Worm (Caenorhabditis elegans) whole organism, L4 larva: Measurements from ENCODE around the gene clec-228.

ENCODE experiments used
- F37D6.2 ChIP-seq: sonication (generic microtip); optimal IDR thresholded peaks from 2 replicates; lab custom pipeline; 2016; ENCODE audit warnings: mild to moderate bottlenecking, missing genetic modification characterization, missing compliant biosample characterization
- F44E2.7 ChIP-seq: fragments of 200-800 bp; sonication (Bioruptor generic); IDR thresholded peaks from 2 replicates; pipeline ENCODE4 v2.1.2; 2022; ENCODE audit warnings: missing genetic modification characterization, missing compliant biosample characterization
- F49E8.2 ChIP-seq: sonication (generic microtip); optimal IDR thresholded peaks from 2 replicates; lab custom pipeline; 2016; ENCODE audit warnings: missing compliant biosample characterization, mild to moderate bottlenecking, missing genetic modification characterization, borderline replicate concordance
- Y75B8A.6 ChIP-seq: fragments of 200-800 bp; sonication (Bioruptor generic); IDR thresholded peaks from 2 replicates; pipeline ENCODE4 v1.3.6; 2022; ENCODE audit warnings: missing genetic modification reagents, missing genetic modification characterization, missing compliant biosample characterization
- ceh-28 ChIP-seq: fragments of 150-350 bp; optimal IDR thresholded peaks from 2 replicates; lab custom pipeline; 2014; ENCODE audit warnings: missing biosample characterization, missing genetic modification reagents, missing genetic modification characterization
- ceh-62 ChIP-seq: sonication (generic microtip); optimal IDR thresholded peaks from 2 replicates; lab custom pipeline; 2017; ENCODE audit warnings: missing biosample characterization, missing genetic modification characterization
- ceh-82 ChIP-seq: sonication (generic microtip); optimal IDR thresholded peaks from 2 replicates; lab custom pipeline; 2017; ENCODE audit warnings: missing biosample characterization, missing genetic modification characterization
- ces-1 ChIP-seq: fragments of 150-350 bp; sonication (generic microtip); optimal IDR thresholded peaks from 4 replicates; lab custom pipeline; 2014; ENCODE audit warnings: missing biosample characterization, missing genetic modification reagents, missing genetic modification characterization
- daf-16 ChIP-seq, 3 experiments: sonication (generic microtip); optimal IDR thresholded peaks; 2 replicates each; lab custom pipeline; 2016 to 2017; ENCODE audit warnings: missing genetic modification characterization in 3 of 3, missing genetic modification reagents in 3 of 3, mild to moderate bottlenecking in 2 of 3, missing compliant biosample characterization in 2 of 3, missing biosample characterization in 1 of 3, moderate library complexity in 1 of 3
- daf-8 ChIP-seq: fragments of 200-800 bp; sonication (Bioruptor generic); IDR thresholded peaks from 2 replicates; pipeline ENCODE4 v1.3.6; 2022; ENCODE audit warnings: missing genetic modification characterization, missing compliant biosample characterization
- dmd-6 ChIP-seq: fragments of 200-800 bp; sonication (Bioruptor generic); IDR thresholded peaks from 2 replicates; pipeline ENCODE4 v1.3.6; 2022; ENCODE audit warnings: missing genetic modification reagents, missing genetic modification characterization, missing compliant biosample characterization
- dmd-8 ChIP-seq: fragments of 200-800 bp; sonication (Bioruptor generic); IDR thresholded peaks from 2 replicates; pipeline ENCODE4 v1.3.6; 2022; ENCODE audit warnings: missing genetic modification characterization, missing compliant biosample characterization
- dmd-9 ChIP-seq: fragments of 200-800 bp; sonication (Bioruptor generic); IDR thresholded peaks from 2 replicates; pipeline ENCODE4 v1.3.6; 2022; ENCODE audit warnings: missing genetic modification reagents, missing genetic modification characterization, missing compliant biosample characterization
- duxl-1 ChIP-seq: sonication (generic microtip); optimal IDR thresholded peaks from 2 replicates; lab custom pipeline; 2016; ENCODE audit warnings: mild to moderate bottlenecking, missing genetic modification characterization, moderate library complexity, missing compliant biosample characterization; ENCODE audit not compliant: poor library complexity
- egl-43 ChIP-seq: fragments of 200-800 bp; sonication (Bioruptor generic); IDR thresholded peaks from 2 replicates; pipeline ENCODE4 v1.3.6; 2022; ENCODE audit warnings: missing genetic modification reagents, missing genetic modification characterization, missing compliant biosample characterization
- hlh-11 ChIP-seq: fragments of 200-800 bp; sonication (Bioruptor generic); optimal IDR thresholded peaks from 2 replicates; lab custom pipeline; 2018; ENCODE audit warnings: mild to moderate bottlenecking, missing genetic modification characterization, missing compliant biosample characterization
- lin-39 ChIP-seq: fragments of 150-350 bp; optimal IDR thresholded peaks from 2 replicates; lab custom pipeline; 2014; ENCODE audit warnings: missing biosample characterization, missing genetic modification reagents, missing genetic modification characterization
- madf-5 ChIP-seq, 2 experiments: fragments of 200-800 bp; sonication (Bioruptor generic); IDR thresholded peaks; 2 replicates each; pipeline ENCODE4 v1.3.6; 2022; ENCODE audit warnings: missing compliant biosample characterization in 2 of 2, missing genetic modification characterization in 2 of 2
- mep-1 ChIP-seq: fragments of 150-350 bp; sonication (generic microtip); optimal IDR thresholded peaks from 3 replicates; lab custom pipeline; 2014; ENCODE audit warnings: missing biosample characterization, missing genetic modification characterization
- mxl-3 ChIP-seq: fragments of 200-800 bp; sonication (Bioruptor generic); optimal IDR thresholded peaks from 2 replicates; lab custom pipeline; 2018; ENCODE audit warnings: mild to moderate bottlenecking, missing genetic modification characterization, missing compliant biosample characterization
- nhr-111 ChIP-seq: fragments of 200-800 bp; sonication (Bioruptor generic); optimal IDR thresholded peaks from 2 replicates; lab custom pipeline; 2018; ENCODE audit warnings: mild to moderate bottlenecking, missing genetic modification characterization, missing compliant biosample characterization
- nhr-237 ChIP-seq: sonication (generic microtip); optimal IDR thresholded peaks from 2 replicates; lab custom pipeline; 2017; ENCODE audit warnings: missing biosample characterization, missing genetic modification characterization
- nhr-28 ChIP-seq: fragments of 150-350 bp; optimal IDR thresholded peaks from 2 replicates; lab custom pipeline; 2014; ENCODE audit warnings: missing biosample characterization, missing genetic modification characterization
- nhr-41 ChIP-seq: fragments of 200-800 bp; sonication (Bioruptor generic); IDR thresholded peaks from 2 replicates; pipeline ENCODE4 v1.3.6; 2022; ENCODE audit warnings: missing genetic modification reagents, missing genetic modification characterization, missing compliant biosample characterization
- nhr-6 ChIP-seq: fragments of 150-350 bp; optimal IDR thresholded peaks from 2 replicates; lab custom pipeline; 2014; ENCODE audit warnings: missing biosample characterization, missing genetic modification characterization
- nhr-77 ChIP-seq: fragments of 150-350 bp; optimal IDR thresholded peaks from 2 replicates; lab custom pipeline; 2014; ENCODE audit warnings: missing biosample characterization, missing genetic modification characterization
- pha-4 ChIP-seq, 2 experiments: fragments of 150-350 bp in 1 of 2; fragments of 200-800 bp in 1 of 2; sonication (Bioruptor generic) in 1 of 2; IDR thresholded peaks in 1 of 2; optimal IDR thresholded peaks in 1 of 2; 2 replicates each; pipeline versions ENCODE4 v1.3.6 to Lab custom; 2014 to 2022; ENCODE audit warnings: missing genetic modification characterization in 2 of 2, missing genetic modification reagents in 2 of 2, missing biosample characterization in 1 of 2, missing compliant biosample characterization in 1 of 2
- php-3 ChIP-seq: fragments of 200-800 bp; sonication (Bioruptor generic); IDR thresholded peaks from 2 replicates; pipeline ENCODE4 v1.3.6; 2022; ENCODE audit warnings: missing genetic modification reagents, missing genetic modification characterization, missing compliant biosample characterization
- pqm-1 ChIP-seq: sonication (generic microtip); optimal IDR thresholded peaks from 2 replicates; lab custom pipeline; 2017; ENCODE audit warnings: missing biosample characterization, missing genetic modification characterization
- saeg-2 ChIP-seq: fragments of 200-800 bp; sonication (Bioruptor generic); IDR thresholded peaks from 2 replicates; pipeline ENCODE4 v1.3.6; 2022; ENCODE audit warnings: missing genetic modification reagents, missing genetic modification characterization, missing compliant biosample characterization
- set-16 ChIP-seq: fragments of 200-800 bp; sonication (Bioruptor generic); IDR thresholded peaks from 2 replicates; pipeline ENCODE4 v1.3.6; 2022; ENCODE audit warnings: missing genetic modification reagents, missing genetic modification characterization, missing compliant biosample characterization
- snpc-1.2 ChIP-seq: fragments of 200-800 bp; sonication (Bioruptor generic); IDR thresholded peaks from 2 replicates; pipeline ENCODE4 v1.3.6; 2022; ENCODE audit warnings: missing genetic modification reagents, missing genetic modification characterization, missing compliant biosample characterization
- spr-1 ChIP-seq: sonication (generic microtip); optimal IDR thresholded peaks from 2 replicates; lab custom pipeline; 2016; ENCODE audit warnings: mild to moderate bottlenecking, missing genetic modification characterization, missing compliant biosample characterization
- spr-3 ChIP-seq: fragments of 200-800 bp; sonication (Bioruptor generic); optimal IDR thresholded peaks from 2 replicates; lab custom pipeline; 2018; ENCODE audit warnings: mild to moderate bottlenecking, missing genetic modification characterization, missing compliant biosample characterization
- tag-97 ChIP-seq: fragments of 200-800 bp; sonication (Bioruptor generic); IDR thresholded peaks from 2 replicates; pipeline ENCODE4 v1.3.6; 2022; ENCODE audit warnings: missing genetic modification characterization, missing compliant biosample characterization
- vab-7 ChIP-seq: fragments of 200-800 bp; sonication (Bioruptor generic); IDR thresholded peaks from 2 replicates; pipeline ENCODE4 v1.3.6; 2022; ENCODE audit warnings: missing genetic modification reagents, missing genetic modification characterization, missing compliant biosample characterization
- zip-2 ChIP-seq: fragments of 150-350 bp; optimal IDR thresholded peaks from 2 replicates; lab custom pipeline; 2014; ENCODE audit warnings: missing biosample characterization, missing genetic modification characterization

Gene clec-228

ce11 chrV:15339363-15339762, at the start of gene clec-228:
clec-228 (minus strand) TSS chrV:15339463.
- TF ChIP-seq tag-97 = no peak
- no peak for TF ChIP-seq dmd-6 (GFP tag; lab: Robert Waterston, UW)
- TF ChIP-seq spr-1 = no peak
- no peak for TF ChIP-seq Y75B8A.6 (GFP tag; lab: Robert Waterston, UW)
- TF ChIP-seq mep-1 (tag; lab: Kevin White, UChicago) = no peak
- no peak for TF ChIP-seq F44E2.7 (GFP tag; lab: Robert Waterston, UW)

- TF ChIP-seq php-3 (0 out of 2 replicates have a peak, but pooled peaks have one; percentile 24), hlh-11 (tag; lab: Kevin White, UChicago) (no peak), snpc-1.2 (GFP tag; lab: Robert Waterston, UW) (no peak), dmd-8 (GFP tag; lab: Robert Waterston, UW) (no peak), pha-4 (GFP tag; IDR thresholded peaks at IDR 0.05; lab: Robert Waterston, UW) (no peak), pha-4 (tag; optimal IDR thresholded peaks at IDR 0.05; lab: Kevin White, UChicago) (no peak), F44E2.7 (GFP tag; lab: Robert Waterston, UW) (no peak), F49E8.2 (tag; lab: Kevin White, UChicago) (no peak), tag-97 (no peak), madf-5 (GFP tag; IDR thresholded peaks at IDR 0.05; lab: Robert Waterston, UW) (no peak)
- TF ChIP-seq, all 104 proteins: peak for 1
These were observed 49.6 kb upstream of the clec-228 start, which contains the start of gene srh-170 for ce11 chrV:15388820-15389384. srh-170 (minus strand) TSS chrV:15388870.

- TF ChIP-seq F37D6.2 (tag; lab: Kevin White, UChicago) = no peak
- TF ChIP-seq mxl-3 = no peak
- no peak for TF ChIP-seq daf-8 (GFP tag; lab: Robert Waterston, UW)
- no peak for TF ChIP-seq nhr-6
- TF ChIP-seq ceh-28 (tag; lab: Kevin White, UChicago) = no peak
- TF ChIP-seq set-16 (GFP tag; lab: Robert Waterston, UW) = no peak
- TF ChIP-seq ceh-82 (tag; lab: Kevin White, UChicago) = no peak
- TF ChIP-seq snpc-1.2 (GFP tag; lab: Robert Waterston, UW) = no peak
- no peak for TF ChIP-seq pha-4 (GFP tag; IDR thresholded peaks at IDR 0.05; lab: Robert Waterston, UW)
- TF ChIP-seq pha-4 (tag; optimal IDR thresholded peaks at IDR 0.05; lab: Kevin White, UChicago) = no peak
- no peak for TF ChIP-seq vab-7 (GFP tag; lab: Robert Waterston, UW)
- TF ChIP-seq nhr-111 (GFP tag; lab: Kevin White, UChicago) = no peak
- no peak for TF ChIP-seq dmd-9 (GFP tag; lab: Robert Waterston, UW)
- no peak for TF ChIP-seq lin-39
- no peak for TF ChIP-seq nhr-41 (GFP tag; lab: Robert Waterston, UW)
These were observed 45.5 kb upstream of the clec-228 start, which contains the start of gene str-102 for ce11 chrV:15384733-15385132. str-102 (plus strand) TSS chrV:15385033.

DNA sequence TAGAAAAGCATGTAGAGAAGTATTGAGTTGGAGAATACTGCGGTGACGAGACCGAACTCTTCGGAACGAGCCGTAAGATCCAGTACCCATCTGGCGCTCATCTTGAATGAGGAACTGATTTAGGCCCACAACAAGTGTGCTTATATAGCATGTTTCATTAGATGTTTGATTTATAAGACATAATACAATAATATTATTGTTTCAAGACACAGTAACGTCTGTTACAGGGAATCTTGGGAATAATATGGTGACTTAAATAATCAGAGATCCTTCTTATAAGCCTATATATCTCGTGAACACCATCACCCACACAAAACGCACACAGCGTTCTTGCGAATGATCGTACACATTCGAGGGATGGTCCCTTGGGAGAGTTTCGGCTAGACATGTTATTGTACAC, 44.5 kb upstream of the clec-228 start, which contains the start of gene str-88:
Gene str-88 (minus strand): TSS at position 101 of the 400 bp plus-strand sequence.
- no peak for TF ChIP-seq php-3
- no peak for TF ChIP-seq spr-1
- TF ChIP-seq zip-2 (tag; lab: Kevin White, UChicago) = no peak
- no peak for TF ChIP-seq ceh-62
- TF ChIP-seq duxl-1 = no peak
- TF ChIP-seq nhr-237 (tag; lab: Kevin White, UChicago) = no peak
- no peak for TF ChIP-seq F49E8.2 (tag; lab: Kevin White, UChicago)

DNA sequence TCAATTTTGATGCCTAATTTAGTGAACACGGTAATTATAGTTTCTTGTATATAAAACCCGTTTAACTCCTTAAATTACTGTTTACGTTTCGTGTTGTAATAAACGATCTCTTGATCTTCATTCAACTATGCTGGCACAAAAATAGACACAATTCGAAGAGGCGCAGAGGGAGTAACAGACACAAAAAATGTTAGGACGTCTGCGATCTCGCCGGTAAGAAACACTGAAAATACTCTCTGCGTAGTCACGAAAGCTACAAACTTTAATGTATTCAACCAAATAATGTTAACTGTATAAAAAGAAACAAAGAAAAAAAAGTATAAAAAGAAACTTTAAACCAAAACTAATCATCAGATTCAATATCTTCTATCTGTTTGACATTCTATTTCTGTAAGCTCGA, 41.6 kb upstream of the clec-228 start, which contains the start of gene dhs-23:
Gene dhs-23 (plus strand): TSS at position 363 of the 400 bp plus-strand sequence.
- no peak for TF ChIP-seq daf-16 (GFP tag; optimal IDR thresholded peaks at IDR 0.05; lab: Kevin White, UChicago)
- TF ChIP-seq daf-16 (tag; optimal IDR thresholded peaks at IDR 0.05; lab: Kevin White, UChicago) = peak; percentile 69
- TF ChIP-seq nhr-28 = peak; percentile 93
- TF ChIP-seq saeg-2 (GFP tag; lab: Robert Waterston, UW) = no peak
- TF ChIP-seq ces-1 = no peak
- TF ChIP-seq nhr-41 (GFP tag; lab: Robert Waterston, UW) = no peak
- TF ChIP-seq set-16 (GFP tag; lab: Robert Waterston, UW) = no peak
- TF ChIP-seq pqm-1 (tag; lab: Kevin White, UChicago) = peak; percentile 12
- TF ChIP-seq spr-3 (GFP tag; lab: Kevin White, UChicago) = no peak
- TF ChIP-seq nhr-77 = peak; percentile 81
- TF ChIP-seq Y75B8A.6 (GFP tag; lab: Robert Waterston, UW) = no peak
- TF ChIP-seq egl-43 (GFP tag; lab: Robert Waterston, UW) = no peak
